Fruit fly (Drosophila melanogaster) whole organism, adult: ENCODE data around the gene Myo61F.

Source experiments
- CG11617 ChIP-seq: fragments of 200-800 bp; sonication (Bioruptor generic); optimal IDR thresholded peaks from 2 replicates; lab custom pipeline; 2017; ENCODE audit warnings: mild to moderate bottlenecking, missing biosample characterization, missing genetic modification reagents, missing genetic modification characterization
- CG12768 ChIP-seq: fragments of 200-800 bp; sonication (Bioruptor generic); optimal IDR thresholded peaks from 2 replicates; lab custom pipeline; 2017; ENCODE audit warnings: missing biosample characterization, missing genetic modification characterization, mild to moderate bottlenecking, moderate library complexity, missing genetic modification reagents
- CG14711 ChIP-seq: fragments of 200-800 bp; sonication (Bioruptor generic); optimal IDR thresholded peaks from 2 replicates; lab custom pipeline; 2018; ENCODE audit warnings: missing biosample characterization, mild to moderate bottlenecking, missing genetic modification characterization, moderate library complexity
- CG1620 ChIP-seq: fragments of 200-800 bp; sonication (Bioruptor generic); optimal IDR thresholded peaks from 2 replicates; lab custom pipeline; 2016; ENCODE audit warnings: missing biosample characterization, missing genetic modification characterization
- CG33017 ChIP-seq: fragments of 200-800 bp; sonication (Bioruptor generic); optimal IDR thresholded peaks from 2 replicates; lab custom pipeline; 2018; ENCODE audit warnings: missing biosample characterization, mild to moderate bottlenecking, missing genetic modification characterization, moderate library complexity
- CG5204 ChIP-seq: fragments of 200-800 bp; sonication (Bioruptor generic); optimal IDR thresholded peaks from 2 replicates; lab custom pipeline; 2016; ENCODE audit warnings: missing biosample characterization, missing genetic modification characterization
- CG7045 ChIP-seq: fragments of 200-800 bp; sonication (Bioruptor generic); optimal IDR thresholded peaks from 2 replicates; lab custom pipeline; 2017; ENCODE audit warnings: missing biosample characterization, mild to moderate bottlenecking, missing genetic modification characterization
- CG7101 ChIP-seq: fragments of 200-800 bp; sonication (Bioruptor generic); optimal IDR thresholded peaks from 2 replicates; lab custom pipeline; 2018; ENCODE audit warnings: missing biosample characterization, mild to moderate bottlenecking, missing genetic modification characterization, moderate library complexity
- Clk ChIP-seq: fragments of 200-800 bp; sonication (Bioruptor generic); optimal IDR thresholded peaks from 2 replicates; lab custom pipeline; 2017; ENCODE audit warnings: missing biosample characterization, missing genetic modification characterization
- Crg-1 ChIP-seq: fragments of 200-800 bp; sonication (Bioruptor generic); optimal IDR thresholded peaks from 2 replicates; lab custom pipeline; 2016; ENCODE audit warnings: missing biosample characterization, missing genetic modification characterization
- Hr96 ChIP-seq: fragments of 200-800 bp; sonication (Bioruptor generic); optimal IDR thresholded peaks from 2 replicates; lab custom pipeline; 2016; ENCODE audit warnings: missing biosample characterization, missing genetic modification characterization
- Mnt ChIP-seq: fragments of 200-800 bp; sonication (Bioruptor generic); optimal IDR thresholded peaks from 2 replicates; lab custom pipeline; 2016; ENCODE audit warnings: missing biosample characterization, mild to moderate bottlenecking, missing genetic modification characterization
- bab1 ChIP-seq: fragments of 200-800 bp; sonication (Bioruptor generic); optimal IDR thresholded peaks from 3 replicates; lab custom pipeline; 2019; ENCODE audit warnings: missing biosample characterization, mild to moderate bottlenecking, missing genetic modification characterization, moderate library complexity
- cic ChIP-seq: fragments of 200-800 bp; sonication (Bioruptor generic); optimal IDR thresholded peaks from 2 replicates; lab custom pipeline; 2017; ENCODE audit warnings: missing biosample characterization, mild to moderate bottlenecking, missing genetic modification characterization, moderate library complexity
- cnc ChIP-seq, 2 experiments: fragments of >200 bp; optimal IDR thresholded peaks; 2 replicates each; lab custom pipeline; 2017
- kay ChIP-seq: fragments of 200-800 bp; sonication (Bioruptor generic); peaks from one replicate; lab custom pipeline; 2016; ENCODE audit warnings: missing biosample characterization, missing genetic modification characterization, borderline replicate concordance
- ovo ChIP-seq: fragments of 200-800 bp; sonication (Bioruptor generic); optimal IDR thresholded peaks from 2 replicates; lab custom pipeline; 2016; ENCODE audit warnings: missing biosample characterization, missing genetic modification characterization
- pad ChIP-seq: fragments of 200-800 bp; sonication (Bioruptor generic); optimal IDR thresholded peaks from 3 replicates; lab custom pipeline; 2017; ENCODE audit warnings: missing biosample characterization, missing genetic modification characterization, mild to moderate bottlenecking, moderate library complexity, missing genetic modification reagents
- tj ChIP-seq: fragments of 200-800 bp; sonication (Bioruptor generic); optimal IDR thresholded peaks from 3 replicates; lab custom pipeline; 2017; ENCODE audit warnings: missing biosample characterization, mild to moderate bottlenecking, missing genetic modification characterization, moderate library complexity
- toe ChIP-seq: fragments of 200-800 bp; sonication (Bioruptor generic); optimal IDR thresholded peaks from 2 replicates; lab custom pipeline; 2016; ENCODE audit warnings: missing biosample characterization, missing genetic modification characterization

The Myo61F gene

dm6 chr3L:1349942-1350923, 32.0 kb downstream of the Myo61F start:
- TF ChIP-seq Mnt (GFP tag; lab: Kevin White, UChicago) (no peak), Crg-1 (GFP tag; lab: Kevin White, UChicago) (no peak), CG12768 (GFP tag; lab: Kevin White, UChicago) (no peak), CG14711 (tag; lab: Kevin White, UChicago) (peak; percentile 41), kay (GFP tag; lab: Kevin White, UChicago) (no peak), cic (GFP tag; lab: Kevin White, UChicago) (no peak), CG7101 (tag; lab: Kevin White, UChicago) (peak; percentile 43), CG33017 (tag; lab: Kevin White, UChicago) (no peak), tj (GFP tag; lab: Kevin White, UChicago) (peak; percentile 81), pad (GFP tag; lab: Kevin White, UChicago) (peak; percentile 77), ovo (peak; percentile 39), Hr96 (no peak), bab1 (GFP tag; lab: Kevin White, UChicago) (peak; percentile 53), CG11617 (GFP tag; lab: Kevin White, UChicago) (peak; percentile 35), cnc (optimal IDR thresholded peaks at IDR 0.05; lab: Kevin White, UChicago) (no peak), CG1620 (GFP tag; lab: Kevin White, UChicago) (peak; percentile 64), toe (GFP tag; lab: Kevin White, UChicago) (peak; percentile 74), CG7045 (GFP tag; lab: Kevin White, UChicago) (peak; percentile 8), CG5204 (GFP tag; lab: Kevin White, UChicago) (no peak), Clk (peak; percentile 33)

DNA sequence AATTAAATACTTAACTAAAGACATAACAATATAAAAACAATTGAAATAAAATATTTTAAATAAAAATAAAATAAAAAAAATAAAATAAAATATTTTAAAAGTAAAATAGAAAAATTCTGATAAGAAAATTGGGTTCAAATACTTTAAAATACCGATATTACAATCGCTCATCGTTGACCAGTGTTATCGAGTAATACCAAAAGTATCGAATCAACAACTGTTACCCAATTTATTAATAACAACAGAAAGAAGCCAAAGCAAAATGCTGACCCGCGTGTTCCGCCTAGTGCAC, 32.6 kb downstream of the Myo61F start, which contains the start of gene CG9166:
TSS of gene CG9166 (plus strand) at position 193 of the 292 bp plus-strand sequence.
- TF ChIP-seq ovo (no peak), cnc (optimal IDR thresholded peaks at IDR 0.05; lab: Kevin White, UChicago) (no peak)

- TF ChIP-seq CG7101 (tag; lab: Kevin White, UChicago) (peak; percentile 13), CG1620 (GFP tag; lab: Kevin White, UChicago) (peak; percentile 48), ovo (peak; percentile 76), kay (GFP tag; lab: Kevin White, UChicago) (no peak), toe (GFP tag; lab: Kevin White, UChicago) (no peak), bab1 (GFP tag; lab: Kevin White, UChicago) (peak; percentile 67), CG11617 (GFP tag; lab: Kevin White, UChicago) (peak; percentile 37), CG12768 (GFP tag; lab: Kevin White, UChicago) (no peak), Mnt (GFP tag; lab: Kevin White, UChicago) (peak; percentile 20), Crg-1 (GFP tag; lab: Kevin White, UChicago) (peak; percentile 27), Hr96 (no peak)
Observed at dm6 chr3L:1352065-1352464, 33.8 kb downstream of the Myo61F start.

dm6 chr3L:1354214-1354613, 35.9 kb downstream of the Myo61F start:
- no peak for TF ChIP-seq pad (GFP tag; lab: Kevin White, UChicago)
- no peak for TF ChIP-seq CG7045 (GFP tag; lab: Kevin White, UChicago)
- TF ChIP-seq Crg-1 (GFP tag; lab: Kevin White, UChicago): no peak
- no peak for TF ChIP-seq Clk
- TF ChIP-seq CG14711 (tag; lab: Kevin White, UChicago): no peak
- TF ChIP-seq CG12768 (GFP tag; lab: Kevin White, UChicago): no peak
- TF ChIP-seq tj (GFP tag; lab: Kevin White, UChicago): no peak
- no peak for TF ChIP-seq CG1620 (GFP tag; lab: Kevin White, UChicago)
- TF ChIP-seq toe (GFP tag; lab: Kevin White, UChicago): no peak
- no peak for TF ChIP-seq bab1 (GFP tag; lab: Kevin White, UChicago)
- TF ChIP-seq CG33017 (tag; lab: Kevin White, UChicago): no peak
- TF ChIP-seq CG7101 (tag; lab: Kevin White, UChicago): no peak
- TF ChIP-seq CG11617 (GFP tag; lab: Kevin White, UChicago): no peak
- TF ChIP-seq cic (GFP tag; lab: Kevin White, UChicago): no peak
- TF ChIP-seq Mnt (GFP tag; lab: Kevin White, UChicago): no peak
- TF ChIP-seq cnc (optimal IDR thresholded peaks at IDR 0.05; lab: Kevin White, UChicago): no peak

DNA sequence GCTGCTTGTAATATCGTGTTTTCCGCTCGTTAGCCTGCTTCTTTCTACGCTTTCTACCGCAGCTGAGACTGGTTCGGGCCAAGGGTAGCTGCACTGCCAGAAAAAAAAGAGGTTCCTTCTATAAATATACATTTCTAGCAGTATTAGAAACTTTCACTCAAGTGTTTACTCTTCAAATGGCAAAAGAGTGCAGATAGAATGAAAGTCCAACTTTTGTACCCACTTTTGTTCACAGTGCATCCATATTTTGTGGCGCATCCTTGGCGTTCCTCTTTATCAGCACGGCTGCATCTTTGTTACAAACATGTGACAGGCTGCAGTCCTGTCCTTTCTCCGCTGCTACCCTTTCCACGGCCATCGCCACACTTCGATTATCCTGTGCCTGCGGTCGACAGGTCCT, 40.1 kb downstream of the Myo61F start:
- no peak for TF ChIP-seq CG7101 (tag; lab: Kevin White, UChicago)
- no peak for TF ChIP-seq cnc (optimal IDR thresholded peaks at IDR 0.05; lab: Kevin White, UChicago)
- TF ChIP-seq CG7045 (GFP tag; lab: Kevin White, UChicago): no peak
- no peak for TF ChIP-seq Hr96

dm6 chr3L:1364368-1364767, 46.1 kb downstream of the Myo61F start:
- TF ChIP-seq CG1620 (GFP tag; lab: Kevin White, UChicago) (no peak), Hr96 (no peak), bab1 (GFP tag; lab: Kevin White, UChicago) (no peak), CG7045 (GFP tag; lab: Kevin White, UChicago) (no peak), toe (GFP tag; lab: Kevin White, UChicago) (no peak), ovo (no peak), CG12768 (GFP tag; lab: Kevin White, UChicago) (no peak), CG7101 (tag; lab: Kevin White, UChicago) (no peak), pad (GFP tag; lab: Kevin White, UChicago) (no peak), CG11617 (GFP tag; lab: Kevin White, UChicago) (no peak), Clk (no peak), kay (GFP tag; lab: Kevin White, UChicago) (no peak), tj (GFP tag; lab: Kevin White, UChicago) (no peak)
